Worm (Caenorhabditis elegans): ENCODE data around the gene T24E12.13.

- TF ChIP-seq him-1 (tag; optimal IDR thresholded peaks at IDR 0.05) (no peak), dao-5 (tag; optimal IDR thresholded peaks at IDR 0.05) (no peak), W03F9.2 (tag; optimal IDR thresholded peaks at IDR 0.05) (no peak)
Observed at ce11 chrII:3771640-3772039, 15.6 kb upstream of the T24E12.13 start.
